Fruit fly (Drosophila melanogaster): Measurements from ENCODE around the gene eIF3f1.

The eIF3f1 gene

dm6 chr3R:4726294-4726693 is 12.3 kb upstream of the eIF3f1 start (continued):
- TF ChIP-seq CG10543 (GFP tag; optimal IDR thresholded peaks at IDR 0.05) (no peak), ssp (GFP tag; IDR thresholded peaks at IDR 0.05) (no peak), Tbp (GFP tag; optimal IDR thresholded peaks at IDR 0.05) (no peak), CG12744 (GFP tag; optimal IDR thresholded peaks at IDR 0.05) (no peak), CG12071 (GFP tag; optimal IDR thresholded peaks at IDR 0.05) (no peak), CG11093 (GFP tag; IDR thresholded peaks at IDR 0.05) (no peak), tll (GFP tag; optimal IDR thresholded peaks at IDR 0.05) (no peak), zf30C (GFP tag; optimal IDR thresholded peaks at IDR 0.05) (no peak), pita (GFP tag; optimal IDR thresholded peaks at IDR 0.05) (no peak), CG9609 (GFP tag; optimal IDR thresholded peaks at IDR 0.05) (no peak), Jarid2 (GFP tag; optimal IDR thresholded peaks at IDR 0.05) (no peak), CG17385 (GFP tag; optimal IDR thresholded peaks at IDR 0.05) (no peak), CG12299 (tag; optimal IDR thresholded peaks at IDR 0.05) (no peak), esg (GFP tag; conservative IDR thresholded peaks at IDR 0.05) (no peak), CG18011 (GFP tag; optimal IDR thresholded peaks at IDR 0.05) (no peak), Bteb2 (GFP tag; optimal IDR thresholded peaks at IDR 0.05) (no peak), ranshi (GFP tag; IDR thresholded peaks at IDR 0.05) (no peak), CG16779 (GFP tag; IDR thresholded peaks at IDR 0.05) (no peak), Blimp-1 (GFP tag; optimal IDR thresholded peaks at IDR 0.05) (no peak), CG3847 (GFP tag; IDR thresholded peaks at IDR 0.05) (no peak)

- TF ChIP-seq Pdp1 (GFP tag; optimal IDR thresholded peaks at IDR 0.05) (peak in 1 of 2 experiments; percentile 35), fd102C (GFP tag; optimal IDR thresholded peaks at IDR 0.05) (no peak), sens (GFP tag) (peak; percentile 17)
These were observed 11.4 kb upstream of the eIF3f1 start for dm6 chr3R:4725349-4725748.

dm6 chr3R:4724323-4724832 is 10.4 kb upstream of the eIF3f1 start:
- TF ChIP-seq CG12391 (tag; optimal IDR thresholded peaks at IDR 0.05) (no peak), CTCF (GFP tag; optimal IDR thresholded peaks at IDR 0.05) (no peak), dimm (GFP tag; IDR thresholded peaks at IDR 0.05) (no peak), Drgx (GFP tag; IDR thresholded peaks at IDR 0.05) (peak; percentile 54), dpn (GFP tag; optimal IDR thresholded peaks at IDR 0.05) (no peak), gcm2 (GFP tag; optimal IDR thresholded peaks at IDR 0.05) (no peak), phol (tag; optimal IDR thresholded peaks at IDR 0.05) (no peak), CG2889 (GFP tag; IDR thresholded peaks at IDR 0.05) (0 out of 3 replicates have a peak, but pooled peaks have one; percentile 8), MTF-1 (GFP tag; optimal IDR thresholded peaks at IDR 0.05; ENCODE audit: borderline replicate concordance) (no peak), Ravus (GFP tag; IDR thresholded peaks at IDR 0.05) (no peak), Ptx1 (GFP tag; IDR thresholded peaks at IDR 0.05) (no peak), CG9876 (GFP tag; optimal IDR thresholded peaks at IDR 0.05) (no peak), CG14441 (GFP tag; IDR thresholded peaks at IDR 0.05) (no peak), CG5180 (GFP tag; optimal IDR thresholded peaks at IDR 0.05) (peak; percentile 93)

- TF ChIP-seq CG3065 (GFP tag; optimal IDR thresholded peaks at IDR 0.05) (no peak), CG13624 (GFP tag; optimal IDR thresholded peaks at IDR 0.05) (no peak), CG12391 (tag; optimal IDR thresholded peaks at IDR 0.05) (no peak), Hr78 (GFP tag; optimal IDR thresholded peaks at IDR 0.05) (peak in 1 of 2 experiments; percentile 51), Meics (GFP tag; optimal IDR thresholded peaks at IDR 0.05) (peak; percentile 92), CG33557 (GFP tag; optimal IDR thresholded peaks at IDR 0.05) (no peak), CG12659 (GFP tag; optimal IDR thresholded peaks at IDR 0.05) (no peak), CG17385 (GFP tag; optimal IDR thresholded peaks at IDR 0.05) (no peak), CG6254 (GFP tag; optimal IDR thresholded peaks at IDR 0.05) (no peak), ftz-f1 (GFP tag; optimal IDR thresholded peaks at IDR 0.05) (no peak), CG10147 (GFP tag; optimal IDR thresholded peaks at IDR 0.05) (no peak), CG3995 (GFP tag; optimal IDR thresholded peaks at IDR 0.05) (peak; percentile 71), NK7.1 (GFP tag; optimal IDR thresholded peaks at IDR 0.05) (no peak)
These were observed 3.6 kb upstream of the eIF3f1 start for dm6 chr3R:4717586-4717985.

Data from whole organism, embryonic.